Fruit fly (Drosophila melanogaster) whole organism, embryonic: ENCODE measurements around the gene CG14154.

ENCODE experiments used
- ATbp ChIP-seq: fragments of 200-800 bp; sonication (Bioruptor generic); optimal IDR thresholded peaks from 2 replicates; lab custom pipeline; 2017; ENCODE audit warnings: missing biosample characterization, mild to moderate bottlenecking, missing genetic modification characterization, missing genetic modification reagents
- Atf-2 ChIP-seq: fragments of 200-800 bp; sonication (Bioruptor generic); optimal IDR thresholded peaks from 2 replicates; lab custom pipeline; 2016; ENCODE audit warnings: missing biosample characterization, missing genetic modification characterization
- B-H1 ChIP-seq: fragments of 200-800 bp; sonication (Bioruptor generic); IDR thresholded peaks from 3 replicates; pipeline ENCODE4 v1.3.6; 2022; ENCODE audit warnings: missing biosample characterization, missing genetic modification characterization
- CG10366 ChIP-seq: fragments of 200-800 bp; sonication (Bioruptor generic); IDR thresholded peaks from 2 replicates; pipeline ENCODE4 v1.3.6; 2022; ENCODE audit warnings: missing biosample characterization, missing genetic modification characterization
- CG12071 ChIP-seq: fragments of 200-800 bp; sonication (Bioruptor generic); optimal IDR thresholded peaks from 3 replicates; lab custom pipeline; 2018; ENCODE audit warnings: missing biosample characterization, mild to moderate bottlenecking, missing genetic modification characterization
- CG12236 ChIP-seq: fragments of 200-800 bp; sonication (Bioruptor generic); optimal IDR thresholded peaks from 2 replicates; lab custom pipeline; 2016; ENCODE audit warnings: missing biosample characterization, missing genetic modification characterization
- CG12744 ChIP-seq: fragments of 200-800 bp; sonication (Bioruptor generic); optimal IDR thresholded peaks from 2 replicates; lab custom pipeline; 2016; ENCODE audit warnings: missing biosample characterization, missing genetic modification characterization
- CG16779 ChIP-seq: fragments of 200-800 bp; sonication (Bioruptor generic); IDR thresholded peaks from 2 replicates; pipeline ENCODE4 v1.3.6; 2022; ENCODE audit warnings: missing biosample characterization, missing genetic modification characterization
- CG16813 ChIP-seq: fragments of 200-800 bp; sonication (Bioruptor generic); IDR thresholded peaks from 3 replicates; pipeline ENCODE4 v1.3.6; 2022; ENCODE audit warnings: missing biosample characterization, missing genetic modification characterization; ENCODE audit not compliant: partially characterized antibody
- CG16863 ChIP-seq: fragments of 200-800 bp; sonication (Bioruptor generic); optimal IDR thresholded peaks from 3 replicates; lab custom pipeline; 2016; ENCODE audit warnings: missing biosample characterization, missing genetic modification characterization
- CG17385 ChIP-seq: fragments of 200-800 bp; sonication (Bioruptor generic); optimal IDR thresholded peaks from 3 replicates; lab custom pipeline; 2018; ENCODE audit warnings: missing biosample characterization, mild to moderate bottlenecking, missing genetic modification characterization
- CG18619 ChIP-seq: fragments of 200-800 bp; sonication (Bioruptor generic); optimal IDR thresholded peaks from 3 replicates; lab custom pipeline; 2017; ENCODE audit warnings: missing biosample characterization, mild to moderate bottlenecking, missing genetic modification characterization
- CG3995 ChIP-seq: fragments of 200-800 bp; sonication (Bioruptor generic); optimal IDR thresholded peaks from 3 replicates; lab custom pipeline; 2016; ENCODE audit warnings: missing biosample characterization, missing genetic modification characterization
- CG4424 ChIP-seq: fragments of 200-800 bp; sonication (Bioruptor generic); optimal IDR thresholded peaks from 3 replicates; lab custom pipeline; 2016; ENCODE audit warnings: missing biosample characterization, missing genetic modification characterization
- CG5180 ChIP-seq: fragments of 200-800 bp; sonication (Bioruptor generic); optimal IDR thresholded peaks from 3 replicates; lab custom pipeline; 2017; ENCODE audit warnings: missing biosample characterization, missing genetic modification characterization, mild to moderate bottlenecking, moderate library complexity, missing genetic modification reagents
- CG5953 ChIP-seq: fragments of 200-800 bp; sonication (Bioruptor generic); IDR thresholded peaks from 2 replicates; pipeline ENCODE4 v1.3.6; 2022; ENCODE audit warnings: missing biosample characterization, missing genetic modification characterization
- CG6683 ChIP-seq: fragments of 200-800 bp; sonication (Bioruptor generic); optimal IDR thresholded peaks from 2 replicates; lab custom pipeline; 2017; ENCODE audit warnings: missing biosample characterization, mild to moderate bottlenecking, missing genetic modification characterization, missing genetic modification reagents
- CG6765 ChIP-seq: fragments of 200-800 bp; sonication (Bioruptor generic); optimal IDR thresholded peaks from 3 replicates; lab custom pipeline; 2017; ENCODE audit warnings: missing biosample characterization, mild to moderate bottlenecking, missing genetic modification characterization
- CG8924 ChIP-seq: fragments of 200-800 bp; optimal IDR thresholded peaks from 3 replicates; lab custom pipeline; 2019; ENCODE audit warnings: missing biosample characterization, mild to moderate bottlenecking, missing genetic modification characterization, moderate library complexity
- CoRest ChIP-seq: fragments of 200-800 bp; sonication (Bioruptor generic); optimal IDR thresholded peaks from 3 replicates; lab custom pipeline; 2018; ENCODE audit warnings: missing biosample characterization, mild to moderate bottlenecking, missing genetic modification characterization, moderate library complexity
- D ChIP-seq, 2 experiments: fragments of 200-800 bp in 1 of 2; fragments of >200 bp in 1 of 2; sonication (Bioruptor generic) in 1 of 2; optimal IDR thresholded peaks; 2 replicates in 1 of 2; 3 replicates in 1 of 2; lab custom pipeline; 2017; ENCODE audit warnings: mild to moderate bottlenecking in 1 of 2, missing biosample characterization in 1 of 2, missing genetic modification characterization in 1 of 2, missing genetic modification reagents in 1 of 2
- Dll ChIP-seq: fragments of 200-800 bp; sonication (Bioruptor generic); IDR thresholded peaks from 4 replicates; pipeline ENCODE4 v1.3.6; 2022; ENCODE audit warnings: missing biosample characterization, missing genetic modification characterization; ENCODE audit not compliant: partially characterized antibody
- Doc3 ChIP-seq: fragments of 200-800 bp; sonication (Bioruptor generic); IDR thresholded peaks from 3 replicates; pipeline ENCODE4 v1.3.6; 2022; ENCODE audit warnings: missing biosample characterization, missing genetic modification characterization; ENCODE audit not compliant: partially characterized antibody
- Fer2 ChIP-seq: fragments of 200-800 bp; sonication (Bioruptor generic); optimal IDR thresholded peaks from 2 replicates; lab custom pipeline; 2018; ENCODE audit warnings: missing biosample characterization, mild to moderate bottlenecking, missing genetic modification characterization, moderate library complexity
- HLH3B ChIP-seq: fragments of 200-800 bp; sonication (Bioruptor generic); IDR thresholded peaks from 2 replicates; pipeline ENCODE4 v1.3.6; 2022; ENCODE audit warnings: missing biosample characterization, missing genetic modification characterization
- Med ChIP-seq: fragments of 200-800 bp; sonication (Bioruptor generic); peaks from one replicate; lab custom pipeline; 2016; ENCODE audit warnings: missing biosample characterization, missing genetic modification characterization, mild to moderate bottlenecking, inconsistent platforms, moderate library complexity
- Myb ChIP-seq: fragments of 200-800 bp; sonication (Bioruptor generic); optimal IDR thresholded peaks from 2 replicates; lab custom pipeline; 2016; ENCODE audit warnings: missing biosample characterization, missing genetic modification characterization
- NK7.1 ChIP-seq: fragments of 200-800 bp; sonication (Bioruptor generic); optimal IDR thresholded peaks from 3 replicates; lab custom pipeline; 2016; ENCODE audit warnings: missing biosample characterization, missing genetic modification characterization
- TFAM ChIP-seq: fragments of 200-800 bp; sonication (Bioruptor generic); optimal IDR thresholded peaks from 2 replicates; lab custom pipeline; 2017; ENCODE audit warnings: missing biosample characterization, missing genetic modification characterization, inconsistent platforms
- ara ChIP-seq: fragments of 200-800 bp; sonication (Bioruptor generic); IDR thresholded peaks from 2 replicates; pipeline ENCODE4 v1.3.6; 2022; ENCODE audit warnings: missing biosample characterization, missing genetic modification characterization
- cg ChIP-seq: fragments of 200-800 bp; sonication (Bioruptor generic); optimal IDR thresholded peaks from 3 replicates; lab custom pipeline; 2019; ENCODE audit warnings: missing biosample characterization, mild to moderate bottlenecking, missing genetic modification characterization, moderate library complexity
- cwo ChIP-seq: fragments of 200-800 bp; sonication (Bioruptor generic); optimal IDR thresholded peaks from 3 replicates; lab custom pipeline; 2017; ENCODE audit warnings: missing biosample characterization, missing genetic modification characterization, mild to moderate bottlenecking, moderate library complexity, missing genetic modification reagents
- ems ChIP-seq: fragments of 200-800 bp; sonication (Bioruptor generic); optimal IDR thresholded peaks from 3 replicates; lab custom pipeline; 2016; ENCODE audit warnings: missing biosample characterization, missing genetic modification characterization
- grau ChIP-seq: fragments of 200-800 bp; optimal IDR thresholded peaks from 3 replicates; lab custom pipeline; 2019; ENCODE audit warnings: missing biosample characterization, mild to moderate bottlenecking, missing genetic modification characterization, moderate library complexity
- hbn ChIP-seq: fragments of 200-800 bp; sonication (Bioruptor generic); IDR thresholded peaks from 2 replicates; pipeline ENCODE4 v1.3.6; 2022; ENCODE audit warnings: missing biosample characterization, missing genetic modification characterization; ENCODE audit not compliant: partially characterized antibody
- jumu ChIP-seq: fragments of 200-800 bp; sonication (Bioruptor generic); optimal IDR thresholded peaks from 3 replicates; lab custom pipeline; 2016; ENCODE audit warnings: missing biosample characterization, missing genetic modification characterization
- klu ChIP-seq: fragments of 200-800 bp; sonication (Bioruptor generic); IDR thresholded peaks from 2 replicates; pipeline ENCODE4 v1.3.6; 2022; ENCODE audit warnings: missing biosample characterization, missing genetic modification characterization
- nerfin-1 ChIP-seq: fragments of 200-800 bp; sonication (Bioruptor generic); optimal IDR thresholded peaks from 3 replicates; lab custom pipeline; 2019; ENCODE audit warnings: missing biosample characterization, mild to moderate bottlenecking, missing genetic modification characterization, moderate library complexity
- odd ChIP-seq: fragments of 200-800 bp; sonication (Bioruptor generic); optimal IDR thresholded peaks from 2 replicates; lab custom pipeline; 2017; ENCODE audit warnings: missing biosample characterization, mild to moderate bottlenecking, missing genetic modification characterization
- onecut ChIP-seq: fragments of 200-800 bp; sonication (Bioruptor generic); IDR thresholded peaks from 2 replicates; pipeline ENCODE4 v1.3.6; 2022; ENCODE audit warnings: missing biosample characterization, missing genetic modification characterization
- otp ChIP-seq: fragments of 200-800 bp; sonication (Bioruptor generic); IDR thresholded peaks from 3 replicates; pipeline ENCODE4, ENCODE4 v1.3.6; 2022; ENCODE audit warnings: missing biosample characterization, missing genetic modification characterization
- pzg ChIP-seq: fragments of 200-800 bp; sonication (Bioruptor generic); optimal IDR thresholded peaks from 3 replicates; lab custom pipeline; 2018; ENCODE audit warnings: missing biosample characterization, mild to moderate bottlenecking, missing genetic modification characterization, moderate library complexity
- salm ChIP-seq: fragments of 200-800 bp; sonication (Bioruptor generic); optimal IDR thresholded peaks from 2 replicates; lab custom pipeline; 2018; ENCODE audit warnings: missing biosample characterization, mild to moderate bottlenecking, missing genetic modification characterization
- slbo ChIP-seq: fragments of 200-800 bp; sonication (Bioruptor generic); IDR thresholded peaks from 2 replicates; pipeline ENCODE4 v1.3.6; 2022; ENCODE audit warnings: missing biosample characterization, missing genetic modification characterization
- slp2 ChIP-seq: fragments of 200-800 bp; sonication (Bioruptor generic); optimal IDR thresholded peaks from 2 replicates; lab custom pipeline; 2016; ENCODE audit warnings: missing biosample characterization, missing genetic modification characterization
- sqz ChIP-seq: fragments of 200-800 bp; sonication (Bioruptor generic); optimal IDR thresholded peaks from 3 replicates; lab custom pipeline; 2018; ENCODE audit warnings: missing biosample characterization, mild to moderate bottlenecking, missing genetic modification characterization
- sug ChIP-seq: fragments of 200-800 bp; optimal IDR thresholded peaks from 2 replicates; lab custom pipeline; 2019; ENCODE audit warnings: missing biosample characterization, mild to moderate bottlenecking, missing genetic modification characterization, moderate library complexity
- tll ChIP-seq, 2 experiments: fragments of 200-800 bp in 1 of 2; fragments of >200 bp in 1 of 2; sonication (Bioruptor generic) in 1 of 2; optimal IDR thresholded peaks; 2 replicates each; lab custom pipeline; 2017 to 2019; ENCODE audit warnings: missing biosample characterization in 2 of 2, missing genetic modification characterization in 2 of 2, mild to moderate bottlenecking in 1 of 2, moderate library complexity in 1 of 2
- trh ChIP-seq: fragments of 200-800 bp; sonication (Bioruptor generic); optimal IDR thresholded peaks from 2 replicates; lab custom pipeline; 2016; ENCODE audit warnings: missing biosample characterization, missing genetic modification characterization

Gene CG14154

dm6 chr3L:10683899-10684340 is 42.2 kb downstream of the CG14154 start (continued):
- TF ChIP-seq ems: peak; percentile 81
- TF ChIP-seq tll (GFP tag; optimal IDR thresholded peaks at IDR 0.05; lab: Kevin White, UChicago): no peak
- TF ChIP-seq CG5953 (GFP tag; lab: Robert Waterston, UW): no peak
- peak; percentile 56 for TF ChIP-seq slbo (GFP tag; lab: Robert Waterston, UW)
- TF ChIP-seq Med: peak; percentile 97
- TF ChIP-seq trh (GFP tag; lab: Kevin White, UChicago): no peak
- peak; percentile 39 for TF ChIP-seq CG6765 (GFP tag; lab: Kevin White, UChicago)
- peak; percentile 57 for TF ChIP-seq CG10366 (GFP tag; lab: Robert Waterston, UW)
- no peak for TF ChIP-seq D (optimal IDR thresholded peaks at IDR 0.05; lab: Kevin White, UChicago)
- TF ChIP-seq D (GFP tag; optimal IDR thresholded peaks at IDR 0.05; lab: Kevin White, UChicago): peak; percentile 63
- TF ChIP-seq odd (GFP tag; lab: Kevin White, UChicago): peak; percentile 26
- TF ChIP-seq hbn: no peak
- TF ChIP-seq TFAM (GFP tag; lab: Kevin White, UChicago): no peak
- TF ChIP-seq Doc3 (GFP tag; lab: Robert Waterston, UW): no peak
- TF ChIP-seq jumu (GFP tag; lab: Kevin White, UChicago): peak; percentile 83
- no peak for TF ChIP-seq cg (GFP tag; lab: Kevin White, UChicago)
- no peak for TF ChIP-seq CG16813
- no peak for TF ChIP-seq pzg
- no peak for TF ChIP-seq CG12236 (GFP tag; lab: Kevin White, UChicago)
- TF ChIP-seq CG4424 (GFP tag; lab: Kevin White, UChicago): peak; percentile 72
- TF ChIP-seq CG12744: peak; percentile 13
- peak; percentile 67 for TF ChIP-seq CG18619 (GFP tag; lab: Kevin White, UChicago)
- TF ChIP-seq CG16779: 0 out of 2 replicates have a peak, but pooled peaks have one; percentile 28
- TF ChIP-seq sqz: peak; percentile 20
- peak; percentile 59 for TF ChIP-seq CG12071 (GFP tag; lab: Kevin White, UChicago)
- TF ChIP-seq CoRest (tag; lab: Kevin White, UChicago): peak; percentile 69
- peak; percentile 39 for TF ChIP-seq Atf-2
- TF ChIP-seq B-H1 (GFP tag; lab: Robert Waterston, UW): peak; percentile 56; the same call in 2 of the 3 replicates
- TF ChIP-seq klu: peak; percentile 53
- no peak for TF ChIP-seq sug (tag; lab: Kevin White, UChicago)
- peak; percentile 66; the same call in 1 of the 2 replicates for TF ChIP-seq ara (GFP tag; lab: Robert Waterston, UW)
- TF ChIP-seq nerfin-1: peak; percentile 54
- peak; percentile 75 for TF ChIP-seq NK7.1 (GFP tag; lab: Kevin White, UChicago)
- peak; percentile 91 for TF ChIP-seq grau
- peak; percentile 60 for TF ChIP-seq slp2 (GFP tag; lab: Kevin White, UChicago)
- peak; percentile 12 for TF ChIP-seq CG16863 (GFP tag; lab: Kevin White, UChicago)
- peak; percentile 31 for TF ChIP-seq CG8924 (tag; lab: Kevin White, UChicago)
- TF ChIP-seq Dll (GFP tag; lab: Robert Waterston, UW): no peak
- TF ChIP-seq HLH3B (GFP tag; lab: Robert Waterston, UW): peak; percentile 60
- peak; percentile 66 for TF ChIP-seq CG5180 (GFP tag; lab: Kevin White, UChicago)
- TF ChIP-seq Fer2 (tag; lab: Kevin White, UChicago): peak; percentile 16
- TF ChIP-seq otp (GFP tag; lab: Robert Waterston, UW): peak; percentile 60; the same call in 1 of the 3 replicates
- TF ChIP-seq salm (tag; lab: Kevin White, UChicago): no peak
- peak; percentile 70 for TF ChIP-seq ATbp (GFP tag; lab: Kevin White, UChicago)
- peak; percentile 57 for TF ChIP-seq onecut (GFP tag; lab: Robert Waterston, UW)
- peak; percentile 27 for TF ChIP-seq CG3995
- peak; percentile 41 for TF ChIP-seq Myb (GFP tag; lab: Kevin White, UChicago)
- TF ChIP-seq CG6683 (GFP tag; lab: Kevin White, UChicago): peak; percentile 18
- peak; percentile 45 for TF ChIP-seq CG17385
- TF ChIP-seq cwo (GFP tag; lab: Kevin White, UChicago): peak; percentile 78
